Worm (Caenorhabditis elegans) whole organism, L1 larva: ENCODE results near the gene col-133.

Source experiments
- C04F5.9 ChIP-seq: sonication (generic microtip); optimal IDR thresholded peaks from 2 replicates; lab custom pipeline; 2016; ENCODE audit warnings: missing genetic modification characterization, missing compliant biosample characterization
- aha-1 ChIP-seq: fragments of 150-350 bp; optimal IDR thresholded peaks from 2 replicates; lab custom pipeline; 2014; ENCODE audit warnings: missing biosample characterization, missing genetic modification characterization
- alr-1 ChIP-seq: fragments of 200-800 bp; sonication (Bioruptor generic); optimal IDR thresholded peaks from 2 replicates; lab custom pipeline; 2018; ENCODE audit warnings: borderline replicate concordance, mild to moderate bottlenecking, missing genetic modification characterization, missing compliant biosample characterization
- blmp-1 ChIP-seq: fragments of 150-350 bp; optimal IDR thresholded peaks from 2 replicates; lab custom pipeline; 2014; ENCODE audit warnings: missing biosample characterization, missing genetic modification characterization
- ceh-8 ChIP-seq: fragments of 200-800 bp; sonication (Bioruptor generic); optimal IDR thresholded peaks from 2 replicates; lab custom pipeline; 2018; ENCODE audit warnings: mild to moderate bottlenecking, missing genetic modification characterization, moderate library complexity, missing compliant biosample characterization
- ceh-82 ChIP-seq, 3 experiments: fragments of 150-350 bp in 1 of 3; sonication (generic microtip) in 2 of 3; optimal IDR thresholded peaks; 2 replicates each; lab custom pipeline; 2014 to 2017; ENCODE audit warnings: missing biosample characterization in 3 of 3, missing genetic modification characterization in 3 of 3
- dpl-1 ChIP-seq, 3 experiments: fragments of 150-350 bp in 2 of 3; sonication (generic microtip) in 1 of 3; optimal IDR thresholded peaks; 2 replicates each; lab custom pipeline; 2014 to 2017; ENCODE audit warnings: missing biosample characterization in 3 of 3, missing genetic modification characterization in 3 of 3, missing genetic modification reagents in 3 of 3
- dsc-1 ChIP-seq: sonication (generic microtip); optimal IDR thresholded peaks from 2 replicates; lab custom pipeline; 2016; ENCODE audit warnings: mild to moderate bottlenecking, missing genetic modification characterization, missing compliant biosample characterization
- efl-1 ChIP-seq, 4 experiments: fragments of 150-350 bp; optimal IDR thresholded peaks in 3 of 4; peaks in 1 of 4; 1 replicate in 1 of 4; 2 replicates in 3 of 4; lab custom pipeline; 2014; ENCODE audit warnings: missing biosample characterization in 2 of 4, missing genetic modification characterization in 2 of 4, missing genetic modification reagents in 2 of 4
- efl-3 ChIP-seq: fragments of 200-800 bp; sonication (Bioruptor generic); optimal IDR thresholded peaks from 2 replicates; lab custom pipeline; 2018; ENCODE audit warnings: mild to moderate bottlenecking, missing genetic modification characterization, missing compliant biosample characterization
- egl-13 ChIP-seq: sonication (generic microtip); optimal IDR thresholded peaks from 2 replicates; lab custom pipeline; 2016; ENCODE audit warnings: missing genotype, missing genetic modification reagents, missing genetic modification characterization, missing compliant biosample characterization
- elt-2 ChIP-seq: sonication (generic microtip); optimal IDR thresholded peaks from 2 replicates; lab custom pipeline; 2016; ENCODE audit warnings: missing genetic modification characterization, mild to moderate bottlenecking, inconsistent platforms, missing compliant biosample characterization, missing genetic modification reagents
- fkh-10 ChIP-seq: sonication (generic microtip); optimal IDR thresholded peaks from 2 replicates; lab custom pipeline; 2017; ENCODE audit warnings: missing biosample characterization, missing genetic modification reagents, missing genetic modification characterization
- fkh-8 ChIP-seq: sonication (generic microtip); optimal IDR thresholded peaks from 2 replicates; lab custom pipeline; 2016; ENCODE audit warnings: mild to moderate bottlenecking, missing genetic modification characterization, missing compliant biosample characterization
- grh-1 ChIP-seq: fragments of 200-800 bp; sonication (Bioruptor generic); IDR thresholded peaks from 2 replicates; pipeline ENCODE4 v1.3.6; 2022; ENCODE audit warnings: missing genetic modification reagents, missing genetic modification characterization, missing compliant biosample characterization
- hpl-2 ChIP-seq: fragments of 150-350 bp; optimal IDR thresholded peaks from 2 replicates; lab custom pipeline; 2014; ENCODE audit warnings: missing biosample characterization, missing genetic modification reagents, missing genetic modification characterization
- lin-15B ChIP-seq: fragments of 150-350 bp; sonication (generic microtip); optimal IDR thresholded peaks from 3 replicates; lab custom pipeline; 2014; ENCODE audit warnings: missing biosample characterization, missing genetic modification characterization
- lir-3 ChIP-seq: sonication (generic microtip); optimal IDR thresholded peaks from 2 replicates; lab custom pipeline; 2016; ENCODE audit warnings: mild to moderate bottlenecking, missing genetic modification characterization, moderate library complexity, missing compliant biosample characterization; ENCODE audit not compliant: poor library complexity
- lsy-2 ChIP-seq, 2 experiments: fragments of 150-350 bp; optimal IDR thresholded peaks; 2 replicates each; lab custom pipeline; 2014; ENCODE audit warnings: missing biosample characterization in 2 of 2, missing genetic modification characterization in 2 of 2
- mef-2 ChIP-seq: fragments of 150-350 bp; optimal IDR thresholded peaks from 2 replicates; lab custom pipeline; 2014; ENCODE audit warnings: missing biosample characterization, missing genetic modification characterization
- mep-1 ChIP-seq: fragments of 150-350 bp; optimal IDR thresholded peaks from 2 replicates; lab custom pipeline; 2014; ENCODE audit warnings: missing biosample characterization, missing genetic modification characterization
- nhr-11 ChIP-seq: fragments of 150-350 bp; optimal IDR thresholded peaks from 2 replicates; lab custom pipeline; 2014; ENCODE audit warnings: missing biosample characterization, missing genetic modification characterization
- nhr-12 ChIP-seq: sonication (generic microtip); optimal IDR thresholded peaks from 2 replicates; lab custom pipeline; 2017; ENCODE audit warnings: missing biosample characterization, missing genetic modification characterization
- nhr-28 ChIP-seq: fragments of 150-350 bp; optimal IDR thresholded peaks from 2 replicates; lab custom pipeline; 2014; ENCODE audit warnings: missing biosample characterization, missing genetic modification characterization
- nhr-47 ChIP-seq: sonication (generic microtip); optimal IDR thresholded peaks from 2 replicates; lab custom pipeline; 2016; ENCODE audit warnings: mild to moderate bottlenecking, missing genetic modification characterization, moderate library complexity, missing compliant biosample characterization
- nhr-71 ChIP-seq: sonication (generic microtip); optimal IDR thresholded peaks from 2 replicates; lab custom pipeline; 2016; ENCODE audit warnings: mild to moderate bottlenecking, missing genetic modification characterization, moderate library complexity, missing compliant biosample characterization
- nhr-76 ChIP-seq: sonication (generic microtip); optimal IDR thresholded peaks from 2 replicates; lab custom pipeline; 2017; ENCODE audit warnings: missing biosample characterization, missing genetic modification characterization
- nhr-77 ChIP-seq: fragments of 150-350 bp; optimal IDR thresholded peaks from 2 replicates; lab custom pipeline; 2014; ENCODE audit warnings: missing biosample characterization, missing genetic modification characterization
- nhr-84 ChIP-seq: sonication (generic microtip); optimal IDR thresholded peaks from 2 replicates; lab custom pipeline; 2017; ENCODE audit warnings: missing biosample characterization, missing genetic modification characterization
- nhr-90 ChIP-seq: sonication (generic microtip); optimal IDR thresholded peaks from 2 replicates; lab custom pipeline; 2016; ENCODE audit warnings: mild to moderate bottlenecking, missing genetic modification characterization, missing compliant biosample characterization; ENCODE audit not compliant: poor library complexity
- pag-3 ChIP-seq: sonication (generic microtip); optimal IDR thresholded peaks from 2 replicates; lab custom pipeline; 2017; ENCODE audit warnings: missing genetic modification characterization, mild to moderate bottlenecking, missing compliant biosample characterization, antibody characterized with exemption, borderline replicate concordance; ENCODE audit not compliant: insufficient read depth
- pax-3 ChIP-seq: fragments of 200-800 bp; sonication (Bioruptor generic); optimal IDR thresholded peaks from 2 replicates; lab custom pipeline; 2018; ENCODE audit warnings: mild to moderate bottlenecking, missing genetic modification characterization, moderate library complexity, missing compliant biosample characterization
- sox-4 ChIP-seq: sonication (generic microtip); optimal IDR thresholded peaks from 2 replicates; lab custom pipeline; 2016; ENCODE audit warnings: missing genetic modification characterization, missing compliant biosample characterization
- sptf-1 ChIP-seq: fragments of 150-350 bp; optimal IDR thresholded peaks from 2 replicates; lab custom pipeline; 2014; ENCODE audit warnings: missing biosample characterization, missing genetic modification characterization
- tbx-2 ChIP-seq: sonication (generic microtip); optimal IDR thresholded peaks from 2 replicates; lab custom pipeline; 2016; ENCODE audit warnings: missing genetic modification characterization, missing compliant biosample characterization
- tlp-1 ChIP-seq: fragments of 150-350 bp; optimal IDR thresholded peaks from 2 replicates; lab custom pipeline; 2014; ENCODE audit warnings: missing biosample characterization, missing genetic modification characterization
- unc-62 ChIP-seq: fragments of 150-350 bp; optimal IDR thresholded peaks from 2 replicates; lab custom pipeline; 2014; ENCODE audit warnings: missing biosample characterization, missing genetic modification reagents, missing genetic modification characterization
- xbp-1 ChIP-seq: sonication (generic microtip); optimal IDR thresholded peaks from 2 replicates; lab custom pipeline; 2016; ENCODE audit warnings: missing genetic modification characterization, missing compliant biosample characterization
- ztf-4 ChIP-seq: fragments of 150-350 bp; optimal IDR thresholded peaks from 2 replicates; lab custom pipeline; 2014; ENCODE audit warnings: missing biosample characterization, missing genetic modification characterization

col-133 gene

ce11 chrIV:14131770-14132169 is 32.6 kb upstream of the col-133 start, which contains the start of gene srz-59:
TSS of gene srz-59 (plus strand) at chrIV:14132070.
- TF ChIP-seq xbp-1 (tag; lab: Kevin White, UChicago) (no peak), efl-3 (GFP tag; lab: Kevin White, UChicago) (no peak), lsy-2 (tag; optimal IDR thresholded peaks at IDR 0.05; lab: Kevin White, UChicago) (no peak), dsc-1 (no peak), lir-3 (no peak), nhr-28 (tag; lab: Kevin White, UChicago) (no peak), grh-1 (GFP tag; lab: Robert Waterston, UW) (no peak)
- TF ChIP-seq, all 84 proteins: peak for 0

ce11 chrIV:14129091-14129490 is 29.9 kb upstream of the col-133 start, which contains the start of gene srz-42:
TSS of gene srz-42 (plus strand) at chrIV:14129391.
- no peak for TF ChIP-seq nhr-77
- no peak for TF ChIP-seq lir-3
- TF ChIP-seq nhr-12 (tag; lab: Kevin White, UChicago) = no peak
- TF ChIP-seq pax-3 (tag; lab: Kevin White, UChicago) = no peak
- no peak for TF ChIP-seq sptf-1 (tag; lab: Kevin White, UChicago)
- no peak for TF ChIP-seq tlp-1 (tag; lab: Kevin White, UChicago)
- TF ChIP-seq mef-2 (tag; lab: Kevin White, UChicago) = no peak
- no peak for TF ChIP-seq egl-13 (tag; lab: Kevin White, UChicago)

- peak in 1 of 3 experiments; percentile 22 for TF ChIP-seq ceh-82 (tag; optimal IDR thresholded peaks at IDR 0.05; lab: Kevin White, UChicago)
- TF ChIP-seq lin-15B (tag; lab: Kevin White, UChicago) = no peak
- no peak for TF ChIP-seq mef-2 (tag; lab: Kevin White, UChicago)
- TF ChIP-seq nhr-47 (tag; lab: Kevin White, UChicago) = peak; percentile 3
- no peak for TF ChIP-seq alr-1 (tag; lab: Kevin White, UChicago)
- no peak for TF ChIP-seq nhr-28 (tag; lab: Kevin White, UChicago)
- TF ChIP-seq efl-1 (optimal IDR thresholded peaks at IDR 0.05; lab: Kevin White, UChicago) = peak; percentile 2 to 21
- peak in 1 of 2 experiments; percentile 90 for TF ChIP-seq efl-1 (GFP tag; optimal IDR thresholded peaks at IDR 0.05 in 1 of 2; lab: Kevin White, UChicago)
- TF ChIP-seq fkh-8 (tag; lab: Kevin White, UChicago) = peak; percentile 47
- peak; percentile 16 for TF ChIP-seq dsc-1
- no peak for TF ChIP-seq pax-3 (tag; lab: Kevin White, UChicago)
- TF ChIP-seq lsy-2 (tag; optimal IDR thresholded peaks at IDR 0.05; lab: Kevin White, UChicago) = peak in 1 of 2 experiments; percentile 28
- TF ChIP-seq mep-1 (tag; lab: Kevin White, UChicago) = peak; percentile 12
- TF ChIP-seq nhr-76 = no peak
- TF ChIP-seq, all 84 proteins: peak for 7
Observed at ce11 chrIV:14127805-14128610, 28.9 kb upstream of the col-133 start, which contains the start of gene H12I19.115. TSS of gene H12I19.115 (minus strand) at chrIV:14127855.

- TF ChIP-seq sox-4 (no peak), nhr-84 (tag; lab: Kevin White, UChicago) (no peak), elt-2 (tag; lab: Kevin White, UChicago) (no peak), efl-1 (optimal IDR thresholded peaks at IDR 0.05; lab: Kevin White, UChicago) (no peak), efl-1 (GFP tag; optimal IDR thresholded peaks at IDR 0.05 in 1 of 2; lab: Kevin White, UChicago) (peak in 1 of 2 experiments; percentile 41), ztf-4 (tag; lab: Kevin White, UChicago) (no peak), hpl-2 (no peak), C04F5.9 (tag; lab: Kevin White, UChicago) (no peak)
Observed at ce11 chrIV:14123956-14124355, 24.8 kb upstream of the col-133 start, which contains the start of gene nkcc-1. TSS of gene nkcc-1 (minus strand) at chrIV:14124056.

DNA sequence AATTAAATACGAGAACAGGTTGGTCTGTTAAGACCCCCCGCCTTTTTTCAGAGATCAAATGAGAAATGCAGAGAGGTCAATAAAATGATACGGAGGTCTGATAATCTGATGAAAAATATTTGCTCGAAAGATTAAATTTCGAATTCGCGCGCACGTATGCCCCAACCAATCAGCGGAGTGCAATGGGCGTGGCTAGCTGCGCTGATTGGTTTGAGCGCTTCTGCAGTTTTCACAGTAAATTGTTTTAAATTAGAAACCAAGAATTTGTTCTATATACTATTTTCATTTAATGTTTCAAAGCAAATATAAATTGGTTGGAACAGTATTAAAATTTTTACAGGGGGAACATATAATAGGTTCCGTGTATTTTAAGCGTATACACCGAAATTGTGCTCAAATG is 20.2 kb upstream of the col-133 start:
- TF ChIP-seq elt-2 (tag; lab: Kevin White, UChicago) (no peak), fkh-10 (GFP tag; lab: Kevin White, UChicago) (no peak), dpl-1 (GFP tag; optimal IDR thresholded peaks at IDR 0.05; lab: Kevin White, UChicago) (peak in 2 of 3 experiments; percentile 11 to 25), nhr-90 (tag; lab: Kevin White, UChicago) (no peak), ztf-4 (tag; lab: Kevin White, UChicago) (no peak), nhr-71 (tag; lab: Kevin White, UChicago) (no peak), aha-1 (no peak), nhr-77 (no peak), unc-62 (GFP tag; lab: Kevin White, UChicago) (no peak), efl-1 (optimal IDR thresholded peaks at IDR 0.05; lab: Kevin White, UChicago) (peak in 1 of 2 experiments; percentile 17), efl-1 (GFP tag; optimal IDR thresholded peaks at IDR 0.05 in 1 of 2; lab: Kevin White, UChicago) (peak; percentile 53 to 91), ceh-8 (GFP tag; lab: Kevin White, UChicago) (no peak), blmp-1 (no peak), lin-15B (tag; lab: Kevin White, UChicago) (no peak), nhr-11 (tag; lab: Kevin White, UChicago) (no peak), pag-3 (no peak), tbx-2 (tag; lab: Kevin White, UChicago) (no peak)
- TF ChIP-seq, all 84 proteins: peak for 2
